Fruit fly (Drosophila melanogaster) Kc167 (cell line): Measurements from ENCODE around the gene kud.

Source experiments
- Myc ChIP-seq: fragments of >200 bp; optimal IDR thresholded peaks from 2 replicates; lab custom pipeline; 2017; ENCODE audit warnings: missing external identifiers
- Sin3A ChIP-seq: fragments of >200 bp; optimal IDR thresholded peaks from 2 replicates; lab custom pipeline; 2018; ENCODE audit warnings: missing external identifiers
- h ChIP-seq: fragments of >200 bp; optimal IDR thresholded peaks from 3 replicates; lab custom pipeline; 2018; ENCODE audit warnings: missing external identifiers
- insv ChIP-seq: fragments of >200 bp; optimal IDR thresholded peaks from 3 replicates; lab custom pipeline; 2018; ENCODE audit warnings: missing external identifiers
- psq ChIP-seq: fragments of >200 bp; optimal IDR thresholded peaks from 2 replicates; lab custom pipeline; 2017; ENCODE audit warnings: missing external identifiers
- ttk ChIP-seq: sonication (Bioruptor generic); optimal IDR thresholded peaks from 2 replicates; lab custom pipeline; 2017; ENCODE audit warnings: missing external identifiers

Gene kud

DNA sequence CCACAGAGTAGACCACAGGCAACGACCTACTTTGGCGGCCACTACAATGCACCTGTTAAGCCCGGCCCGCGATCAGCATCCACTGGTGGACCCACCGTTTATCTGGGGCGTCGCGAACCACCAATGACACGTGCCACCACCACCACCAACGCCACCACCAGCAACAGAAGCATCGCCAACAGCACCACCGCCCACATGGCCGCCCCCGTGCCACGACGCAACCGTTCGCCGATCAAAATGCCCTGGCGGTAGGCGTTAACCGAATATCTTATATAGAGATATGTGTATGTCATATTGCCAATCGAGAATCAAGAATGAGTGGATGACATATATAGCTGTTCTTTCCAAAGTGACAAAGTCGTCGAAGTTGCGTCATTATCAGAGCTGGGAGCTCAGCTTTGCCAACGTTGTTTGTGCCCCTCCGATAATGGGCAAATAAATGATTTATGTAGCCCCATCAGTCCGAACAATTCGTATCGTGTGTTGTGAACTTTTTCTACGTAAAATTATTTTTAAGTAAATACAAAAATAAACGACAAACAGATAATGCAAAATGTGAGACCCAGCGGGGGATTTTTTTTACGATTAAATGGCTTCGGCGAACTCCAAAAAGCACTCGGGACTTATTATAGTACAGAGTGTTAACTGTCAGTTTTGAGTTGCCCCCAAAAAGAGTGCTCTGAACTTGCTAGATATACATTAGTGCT, 34.2 kb upstream of the kud start:
- TF ChIP-seq psq (lab: Kevin White, UChicago): no peak
- no peak for TF ChIP-seq Myc (lab: Kevin White, UChicago)

DNA sequence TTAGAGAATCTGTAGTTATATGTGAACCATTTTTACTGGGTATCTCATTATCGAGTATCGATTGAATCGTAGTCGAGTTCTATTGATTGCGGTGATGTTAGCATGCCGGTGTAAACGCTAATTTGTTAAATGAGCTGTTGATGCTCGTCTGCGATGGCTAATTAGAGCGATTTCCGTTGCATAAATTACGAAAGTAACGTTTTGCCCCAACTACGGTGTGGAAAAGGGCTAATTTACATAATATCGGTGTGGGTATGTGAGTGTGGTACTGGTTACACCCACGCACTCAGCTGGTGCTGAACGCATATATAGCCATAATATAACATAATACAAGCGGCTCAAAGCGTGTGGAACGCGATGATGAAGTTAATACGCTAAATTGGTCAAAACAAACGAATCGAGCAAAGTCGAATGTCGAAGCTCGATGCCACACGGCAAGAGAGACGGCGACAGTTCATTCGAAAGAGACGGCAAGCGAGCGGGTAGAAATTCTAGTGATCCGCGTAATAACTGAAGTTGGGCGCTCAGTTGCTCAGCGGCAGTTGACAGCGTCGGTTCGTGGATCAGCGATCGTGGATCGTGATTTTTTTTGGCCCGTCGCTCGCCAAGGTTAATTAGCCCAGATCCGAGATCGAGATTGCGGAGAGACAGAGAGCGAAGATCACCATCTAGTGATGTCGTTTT, 32.1 kb upstream of the kud start, which contains the start of gene CG32170:
CG32170 (plus strand) TSS at position 525 of the 684 bp plus-strand sequence.
- no peak for TF ChIP-seq psq (lab: Kevin White, UChicago)

dm6 chr3L:16875959-16876358, 31.2 kb upstream of the kud start:
- TF ChIP-seq psq (lab: Kevin White, UChicago): no peak
- no peak for TF ChIP-seq ttk

dm6 chr3L:16875484-16875883, 30.7 kb upstream of the kud start:
- no peak for TF ChIP-seq psq (lab: Kevin White, UChicago)
- TF ChIP-seq Myc (lab: Kevin White, UChicago): no peak
- TF ChIP-seq insv (lab: Kevin White, UChicago): no peak
- no peak for TF ChIP-seq ttk
- no peak for TF ChIP-seq Sin3A
- no peak for TF ChIP-seq h

DNA sequence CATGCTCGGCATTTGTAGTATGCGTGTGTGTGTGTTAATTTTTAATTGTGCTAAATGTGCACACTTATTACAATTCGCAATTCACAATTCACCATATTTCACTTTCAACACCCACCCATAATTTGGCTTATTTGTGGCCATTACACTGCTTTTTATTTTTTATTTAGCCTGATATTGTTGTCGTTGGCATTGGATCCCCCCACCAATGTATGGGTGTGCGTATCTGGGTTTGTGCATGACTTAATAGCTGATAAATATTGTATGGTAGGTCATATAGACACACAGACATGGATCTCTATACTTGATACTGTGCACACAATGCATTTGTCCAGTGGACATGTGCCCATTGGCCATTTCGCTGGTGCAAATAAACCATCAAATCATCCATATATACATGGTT, 28.9 kb upstream of the kud start:
- TF ChIP-seq Sin3A: no peak
- no peak for TF ChIP-seq Myc (lab: Kevin White, UChicago)
- TF ChIP-seq insv (lab: Kevin White, UChicago): no peak
- TF ChIP-seq h: no peak
- no peak for TF ChIP-seq psq (lab: Kevin White, UChicago)
- no peak for TF ChIP-seq ttk

dm6 chr3L:16873127-16873543, 28.3 kb upstream of the kud start:
- no peak for TF ChIP-seq Myc (lab: Kevin White, UChicago)
- no peak for TF ChIP-seq insv (lab: Kevin White, UChicago)

DNA sequence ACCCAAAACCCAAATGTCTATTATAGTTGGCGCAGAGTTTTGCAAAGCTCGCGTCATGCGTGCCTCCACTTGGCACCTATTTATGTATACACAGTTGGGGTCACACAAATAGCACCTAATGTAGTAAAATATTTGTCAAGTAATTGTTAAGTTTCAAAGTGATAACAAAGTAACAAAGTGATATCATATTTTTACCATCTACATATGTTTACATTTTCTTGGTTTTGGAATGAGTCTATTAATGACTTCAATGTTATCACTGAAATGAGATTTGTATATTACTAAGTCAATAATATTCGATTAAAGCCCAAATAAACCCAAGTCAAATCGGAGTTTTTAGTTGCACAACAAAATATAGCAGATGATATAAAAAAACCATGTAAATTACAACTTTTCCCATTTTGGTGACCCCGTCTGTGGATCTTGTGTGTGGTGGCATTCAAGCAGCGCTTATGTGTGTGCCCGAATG, 27.7 kb upstream of the kud start:
- TF ChIP-seq psq (lab: Kevin White, UChicago) (no peak), h (no peak), ttk (no peak), Sin3A (no peak), insv (lab: Kevin White, UChicago) (no peak), Myc (lab: Kevin White, UChicago) (no peak)

DNA sequence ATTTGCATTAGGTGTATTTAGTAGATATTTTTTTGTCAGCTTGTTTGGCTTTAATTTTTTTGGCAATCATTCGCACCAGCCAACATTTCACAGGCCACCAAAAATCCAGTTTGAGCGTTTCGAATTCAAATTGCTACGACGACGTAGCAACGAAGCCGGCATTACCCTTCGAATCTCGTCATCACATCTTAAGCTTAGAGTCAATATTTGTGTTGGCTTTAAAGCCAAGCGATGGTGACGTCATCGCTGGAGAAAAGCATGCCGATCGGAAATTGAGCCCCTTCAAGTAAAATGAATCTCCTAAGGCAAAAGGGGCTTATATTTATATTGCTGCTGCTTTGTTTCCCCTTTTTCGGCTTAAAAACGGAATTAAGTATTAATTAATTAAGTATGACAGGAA, 26.8 kb upstream of the kud start:
- TF ChIP-seq Myc (lab: Kevin White, UChicago) (no peak), ttk (no peak), insv (lab: Kevin White, UChicago) (no peak), psq (lab: Kevin White, UChicago) (no peak), h (no peak), Sin3A (no peak)

- no peak for TF ChIP-seq Myc (lab: Kevin White, UChicago)
- no peak for TF ChIP-seq h
- no peak for TF ChIP-seq Sin3A
- TF ChIP-seq ttk: no peak
- no peak for TF ChIP-seq psq (lab: Kevin White, UChicago)
- no peak for TF ChIP-seq insv (lab: Kevin White, UChicago)
These were observed 25.9 kb upstream of the kud start for dm6 chr3L:16870723-16871137.

- TF ChIP-seq Myc (lab: Kevin White, UChicago) (no peak), insv (lab: Kevin White, UChicago) (no peak), h (no peak), Sin3A (no peak), psq (lab: Kevin White, UChicago) (no peak), ttk (no peak)
These were observed 22.4 kb upstream of the kud start for dm6 chr3L:16867190-16867589.

- no peak for TF ChIP-seq psq (lab: Kevin White, UChicago)
- no peak for TF ChIP-seq Myc (lab: Kevin White, UChicago)
- no peak for TF ChIP-seq h
- TF ChIP-seq ttk: no peak
- TF ChIP-seq insv (lab: Kevin White, UChicago): no peak
- TF ChIP-seq Sin3A: no peak
These were observed 21.0 kb upstream of the kud start for dm6 chr3L:16865832-16866163.

DNA sequence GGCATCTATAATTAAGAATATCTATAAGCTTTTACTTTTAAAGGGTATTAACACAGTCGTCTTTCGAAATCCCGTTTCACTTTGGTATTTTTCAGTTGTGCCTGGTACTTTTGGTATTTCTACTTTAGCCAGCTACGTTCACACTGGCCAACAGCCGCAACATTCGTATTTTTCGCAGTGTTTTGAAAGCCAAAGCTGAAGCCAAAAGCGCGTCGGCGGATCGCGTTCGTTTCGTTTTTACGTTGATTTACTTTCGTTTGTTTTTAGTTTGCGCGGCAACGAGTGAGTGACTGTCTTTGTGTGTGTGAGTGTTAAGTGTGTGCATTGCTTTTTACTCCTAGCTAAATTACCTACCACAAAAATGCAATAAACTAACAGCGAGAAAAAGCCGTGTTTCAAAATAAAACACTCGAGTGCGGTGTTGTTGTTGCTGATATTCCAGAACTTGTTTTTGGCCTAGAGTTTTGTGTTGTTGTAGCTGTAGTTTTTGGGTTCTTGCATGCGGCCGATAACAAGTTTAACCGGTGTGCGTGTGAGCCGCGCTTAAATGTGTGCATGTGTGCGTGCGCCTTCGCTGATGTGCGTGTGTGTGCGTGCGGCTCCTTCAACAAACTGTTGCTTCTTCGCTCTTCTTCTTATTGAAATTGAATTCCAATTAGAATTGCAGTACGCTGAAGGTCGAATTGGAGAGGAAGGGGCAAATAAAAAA, 20.5 kb upstream of the kud start, which contains the start of gene Lmpt:
Lmpt (plus strand) TSS at position 173 of the 709 bp plus-strand sequence.
- TF ChIP-seq ttk: no peak
- no peak for TF ChIP-seq Myc (lab: Kevin White, UChicago)
- no peak for TF ChIP-seq Sin3A
- TF ChIP-seq h: no peak
- TF ChIP-seq insv (lab: Kevin White, UChicago): no peak
- no peak for TF ChIP-seq psq (lab: Kevin White, UChicago)

dm6 chr3L:16862958-16863357, 18.2 kb upstream of the kud start, which contains the start of gene CG9951:
Gene CG9951, plus strand, starts transcription at chr3L:16863164.
- no peak for TF ChIP-seq Sin3A
- TF ChIP-seq h: no peak
- TF ChIP-seq insv (lab: Kevin White, UChicago): no peak
- TF ChIP-seq psq (lab: Kevin White, UChicago): no peak
- TF ChIP-seq Myc (lab: Kevin White, UChicago): no peak
- no peak for TF ChIP-seq ttk
